Worm (Caenorhabditis elegans): Measurements from ENCODE around the gene tbx-39.
"Not testable (repeated sequence)": the region's sequence is repeated elsewhere in the genome, so short reads cannot be mapped to it uniquely, and the experiment has no call there.

- not testable (repeated sequence) for TF ChIP-seq skn-1, nhr-23 (tag; optimal IDR thresholded peaks at IDR 0.05)
These were observed 4.7 kb upstream of the tbx-39 start, which contains the start of gene Y73F8A.14 for ce11 chrIV:15318982-15319381.
